Fruit fly (Drosophila melanogaster) whole organism, embryonic: ENCODE data around the gene Sulf1.

Source experiments
- B-H2 ChIP-seq: fragments of 200-800 bp; sonication (Bioruptor generic); optimal IDR thresholded peaks from 2 replicates; lab custom pipeline; 2018; ENCODE audit warnings: missing biosample characterization, mild to moderate bottlenecking, missing genetic modification characterization
- CG12104 ChIP-seq: fragments of 200-800 bp; sonication (Bioruptor generic); optimal IDR thresholded peaks from 3 replicates; lab custom pipeline; 2016; ENCODE audit warnings: missing biosample characterization, missing genetic modification characterization
- CG12236 ChIP-seq: fragments of 200-800 bp; sonication (Bioruptor generic); optimal IDR thresholded peaks from 2 replicates; lab custom pipeline; 2016; ENCODE audit warnings: missing biosample characterization, missing genetic modification characterization
- CG12769 ChIP-seq: fragments of 200-800 bp; sonication (Bioruptor generic); optimal IDR thresholded peaks from 2 replicates; lab custom pipeline; 2019; ENCODE audit warnings: missing biosample characterization, mild to moderate bottlenecking, missing genetic modification characterization, moderate library complexity
- CG17385 ChIP-seq: fragments of 200-800 bp; sonication (Bioruptor generic); optimal IDR thresholded peaks from 3 replicates; lab custom pipeline; 2018; ENCODE audit warnings: missing biosample characterization, mild to moderate bottlenecking, missing genetic modification characterization
- CG18619 ChIP-seq: fragments of 200-800 bp; sonication (Bioruptor generic); optimal IDR thresholded peaks from 3 replicates; lab custom pipeline; 2017; ENCODE audit warnings: missing biosample characterization, mild to moderate bottlenecking, missing genetic modification characterization
- CG2199 ChIP-seq: fragments of 200-800 bp; sonication (Bioruptor generic); IDR thresholded peaks from 3 replicates; pipeline ENCODE4 v1.3.6; 2022; ENCODE audit warnings: missing biosample characterization, missing genetic modification characterization
- CG34224 ChIP-seq: fragments of 200-800 bp; sonication (Bioruptor generic); IDR thresholded peaks from 3 replicates; pipeline ENCODE4 v1.3.6; 2022; ENCODE audit warnings: missing biosample characterization, missing genetic modification characterization; ENCODE audit not compliant: partially characterized antibody
- CG3838 ChIP-seq: fragments of 200-800 bp; sonication (Bioruptor generic); optimal IDR thresholded peaks from 3 replicates; lab custom pipeline; 2016; ENCODE audit warnings: missing biosample characterization, missing genetic modification characterization
- CG4404 ChIP-seq: fragments of 200-800 bp; sonication (Bioruptor generic); IDR thresholded peaks from 2 replicates; pipeline ENCODE4 v1.3.6; 2022; ENCODE audit warnings: missing biosample characterization, missing genetic modification characterization
- CG6791 ChIP-seq: fragments of 200-800 bp; sonication (Bioruptor generic); IDR thresholded peaks from 3 replicates; pipeline ENCODE4 v1.3.6; 2022; ENCODE audit warnings: missing biosample characterization, missing genetic modification characterization; ENCODE audit not compliant: partially characterized antibody
- CG6854 ChIP-seq: fragments of 200-800 bp; sonication (Bioruptor generic); optimal IDR thresholded peaks from 3 replicates; lab custom pipeline; 2017; ENCODE audit warnings: missing biosample characterization, mild to moderate bottlenecking, missing genetic modification characterization
- CG9876 ChIP-seq: fragments of 200-800 bp; sonication (Bioruptor generic); optimal IDR thresholded peaks from 2 replicates; lab custom pipeline; 2016; ENCODE audit warnings: missing biosample characterization, missing genetic modification characterization
- Doc3 ChIP-seq: fragments of 200-800 bp; sonication (Bioruptor generic); IDR thresholded peaks from 3 replicates; pipeline ENCODE4 v1.3.6; 2022; ENCODE audit warnings: missing biosample characterization, missing genetic modification characterization; ENCODE audit not compliant: partially characterized antibody
- ERR ChIP-seq: fragments of 200-800 bp; sonication (Bioruptor generic); optimal IDR thresholded peaks from 2 replicates; lab custom pipeline; 2016; ENCODE audit warnings: missing biosample characterization, missing genetic modification characterization
- Gug ChIP-seq: fragments of 200-800 bp; sonication (Bioruptor generic); IDR thresholded peaks from 4 replicates; pipeline ENCODE4 v1.3.6; 2022; ENCODE audit warnings: missing biosample characterization, missing genetic modification characterization
- H15 ChIP-seq: fragments of 200-800 bp; sonication (Bioruptor generic); IDR thresholded peaks from 3 replicates; pipeline ENCODE4 v1.3.6; 2022; ENCODE audit warnings: missing biosample characterization, missing genetic modification characterization
- HHEX ChIP-seq: fragments of 200-800 bp; sonication (Bioruptor generic); optimal IDR thresholded peaks from 3 replicates; lab custom pipeline; 2017; ENCODE audit warnings: missing biosample characterization, mild to moderate bottlenecking, missing genetic modification characterization, missing genetic modification reagents
- HLH3B ChIP-seq: fragments of 200-800 bp; sonication (Bioruptor generic); IDR thresholded peaks from 2 replicates; pipeline ENCODE4 v1.3.6; 2022; ENCODE audit warnings: missing biosample characterization, missing genetic modification characterization
- HLHmδ ChIP-seq: fragments of 200-800 bp; sonication (Bioruptor generic); optimal IDR thresholded peaks from 2 replicates; lab custom pipeline; 2018; ENCODE audit warnings: missing biosample characterization, mild to moderate bottlenecking, missing genetic modification characterization, moderate library complexity
- Hand ChIP-seq: fragments of 200-800 bp; sonication (Bioruptor generic); optimal IDR thresholded peaks from 2 replicates; lab custom pipeline; 2017; ENCODE audit warnings: mild to moderate bottlenecking, missing biosample characterization, missing genetic modification reagents, missing genetic modification characterization
- Hr51 ChIP-seq, 2 experiments: fragments of 200-800 bp; sonication (Bioruptor generic); optimal IDR thresholded peaks; 2 replicates in 1 of 2; 3 replicates in 1 of 2; lab custom pipeline; 2016 to 2018; ENCODE audit warnings: missing biosample characterization in 2 of 2, missing genetic modification characterization in 2 of 2, mild to moderate bottlenecking in 1 of 2, moderate library complexity in 1 of 2
- Hr78 ChIP-seq, 2 experiments: fragments of 200-800 bp in 1 of 2; fragments of >200 bp in 1 of 2; sonication (Bioruptor generic) in 1 of 2; optimal IDR thresholded peaks; 2 replicates each; lab custom pipeline; 2017 to 2019; ENCODE audit warnings: missing biosample characterization in 2 of 2, missing genetic modification characterization in 2 of 2, mild to moderate bottlenecking in 1 of 2, moderate library complexity in 1 of 2
- MESR4 ChIP-seq: fragments of 200-800 bp; sonication (Bioruptor generic); optimal IDR thresholded peaks from 2 replicates; lab custom pipeline; 2018; ENCODE audit warnings: missing biosample characterization, mild to moderate bottlenecking, missing genetic modification characterization, moderate library complexity
- Max ChIP-seq: fragments of 200-800 bp; sonication (Bioruptor generic); optimal IDR thresholded peaks from 2 replicates; lab custom pipeline; 2016; ENCODE audit warnings: missing biosample characterization, mild to moderate bottlenecking, missing genetic modification characterization
- Oaz ChIP-seq: fragments of 200-800 bp; sonication (Bioruptor generic); IDR thresholded peaks from 2 replicates; pipeline ENCODE4 v1.3.6; 2022; ENCODE audit warnings: missing biosample characterization, missing genetic modification characterization
- PHDP ChIP-seq: fragments of 200-800 bp; sonication (Bioruptor generic); optimal IDR thresholded peaks from 3 replicates; lab custom pipeline; 2018; ENCODE audit warnings: missing biosample characterization, mild to moderate bottlenecking, missing genetic modification characterization, moderate library complexity
- Poxn ChIP-seq: fragments of 200-800 bp; sonication (Bioruptor generic); IDR thresholded peaks from 2 replicates; pipeline ENCODE4 v1.3.6; 2022; ENCODE audit warnings: missing biosample characterization, missing genetic modification characterization
- Spps ChIP-seq: fragments of 200-800 bp; sonication (Bioruptor generic); optimal IDR thresholded peaks from 2 replicates; lab custom pipeline; 2018; ENCODE audit warnings: missing biosample characterization, mild to moderate bottlenecking, missing genetic modification characterization
- Taf1 ChIP-seq: fragments of 200-800 bp; sonication (Bioruptor generic); IDR thresholded peaks from 2 replicates; pipeline ENCODE4 v1.3.6; 2022; ENCODE audit warnings: missing biosample characterization, missing genetic modification characterization
- Tbp ChIP-seq: fragments of >200 bp; optimal IDR thresholded peaks from 2 replicates; lab custom pipeline; 2018; ENCODE audit warnings: missing biosample characterization, missing genetic modification characterization
- Trl ChIP-seq, 3 experiments: fragments of >200 bp in 2 of 3; fragments of 200-800 bp in 1 of 3; sonication (Bioruptor generic) in 1 of 3; optimal IDR thresholded peaks; 2 replicates in 1 of 3; 3 replicates in 2 of 3; lab custom pipeline; 2016 to 2017; ENCODE audit warnings: missing biosample characterization in 1 of 3, missing genetic modification characterization in 1 of 3
- ac ChIP-seq: fragments of 200-800 bp; sonication (Bioruptor generic); optimal IDR thresholded peaks from 3 replicates; lab custom pipeline; 2017; ENCODE audit warnings: missing biosample characterization, mild to moderate bottlenecking, missing genetic modification characterization
- ase ChIP-seq: fragments of 200-800 bp; sonication (Bioruptor generic); IDR thresholded peaks from 3 replicates; pipeline ENCODE4 v1.3.6; 2022; ENCODE audit warnings: missing biosample characterization, missing genetic modification characterization
- btn ChIP-seq: fragments of 200-800 bp; sonication (Bioruptor generic); optimal IDR thresholded peaks from 2 replicates; lab custom pipeline; 2016; ENCODE audit warnings: missing biosample characterization, missing genetic modification characterization
- cas ChIP-seq: fragments of 200-800 bp; sonication (Bioruptor generic); IDR thresholded peaks from 2 replicates; pipeline ENCODE4 v1.3.6; 2022; ENCODE audit warnings: missing biosample characterization, missing genetic modification characterization
- cg ChIP-seq: fragments of 200-800 bp; sonication (Bioruptor generic); optimal IDR thresholded peaks from 3 replicates; lab custom pipeline; 2019; ENCODE audit warnings: missing biosample characterization, mild to moderate bottlenecking, missing genetic modification characterization, moderate library complexity
- chm ChIP-seq: fragments of 200-800 bp; sonication (Bioruptor generic); IDR thresholded peaks from 2 replicates; pipeline ENCODE4 v1.3.6; 2022; ENCODE audit warnings: missing biosample characterization, missing genetic modification characterization
- fru ChIP-seq: fragments of >200 bp; optimal IDR thresholded peaks from 2 replicates; lab custom pipeline; 2017
- gcm2 ChIP-seq: fragments of 200-800 bp; sonication (Bioruptor generic); optimal IDR thresholded peaks from 2 replicates; lab custom pipeline; 2016; ENCODE audit warnings: missing biosample characterization, missing genetic modification characterization
- lmd ChIP-seq: fragments of 200-800 bp; sonication (Bioruptor generic); IDR thresholded peaks from 2 replicates; pipeline ENCODE4 v1.3.6; 2022; ENCODE audit warnings: missing biosample characterization, missing genetic modification characterization
- maf-S ChIP-seq: fragments of 200-800 bp; sonication (Bioruptor generic); optimal IDR thresholded peaks from 2 replicates; lab custom pipeline; 2016; ENCODE audit warnings: missing biosample characterization, missing genetic modification characterization
- sim ChIP-seq: fragments of 200-800 bp; sonication (Bioruptor generic); IDR thresholded peaks from 2 replicates; pipeline ENCODE4 v1.3.6; 2022; ENCODE audit warnings: missing biosample characterization, missing genetic modification characterization
- stc ChIP-seq: fragments of 200-800 bp; sonication (Bioruptor generic); IDR thresholded peaks from 2 replicates; pipeline ENCODE4 v1.3.6; 2022; ENCODE audit warnings: missing biosample characterization, missing genetic modification characterization
- tin ChIP-seq: fragments of 200-800 bp; sonication (Bioruptor generic); optimal IDR thresholded peaks from 3 replicates; lab custom pipeline; 2016; ENCODE audit warnings: missing biosample characterization, missing genetic modification characterization
- toy ChIP-seq: fragments of 200-800 bp; sonication (Bioruptor generic); IDR thresholded peaks from 2 replicates; pipeline ENCODE4 v1.3.6; 2022; ENCODE audit warnings: missing biosample characterization, missing genetic modification characterization
- vfl ChIP-seq: fragments of 200-800 bp; sonication (Bioruptor generic); optimal IDR thresholded peaks from 2 replicates; lab custom pipeline; 2016; ENCODE audit warnings: missing biosample characterization, missing genetic modification characterization
- zfh2 ChIP-seq: fragments of 200-800 bp; sonication (Bioruptor generic); optimal IDR thresholded peaks from 2 replicates; lab custom pipeline; 2016; ENCODE audit warnings: missing biosample characterization, missing genetic modification characterization

The Sulf1 gene

dm6 chr3R:16280003-16280998, 59.1 kb downstream of the Sulf1 start (continued):
- TF ChIP-seq tin (GFP tag; lab: Kevin White, UChicago) (peak; percentile 99), cas (GFP tag; lab: Robert Waterston, UW) (peak; percentile 99), B-H2 (GFP tag; lab: Kevin White, UChicago) (peak; percentile 99), CG18619 (GFP tag; lab: Kevin White, UChicago) (peak; percentile 99), H15 (GFP tag; lab: Robert Waterston, UW) (peak; percentile 99), Spps (tag; lab: Kevin White, UChicago) (peak; percentile 99), lmd (GFP tag; lab: Robert Waterston, UW) (peak; percentile 99), chm (peak; percentile 99), ERR (GFP tag; lab: Kevin White, UChicago) (peak; percentile 98), Hand (peak; percentile 99), CG12236 (GFP tag; lab: Kevin White, UChicago) (peak; percentile 99), CG2199 (peak; percentile 99), toy (GFP tag; lab: Robert Waterston, UW) (peak; percentile 98), HLHmδ (GFP tag; lab: Kevin White, UChicago) (peak; percentile 27), gcm2 (GFP tag; lab: Kevin White, UChicago) (peak; percentile 99), vfl (GFP tag; lab: Kevin White, UChicago) (peak; percentile 98), HLH3B (GFP tag; lab: Robert Waterston, UW) (peak; percentile 100), Hr51 (GFP tag; optimal IDR thresholded peaks at IDR 0.05; lab: Kevin White, UChicago) (peak; percentile 99 to 100), stc (GFP tag; lab: Robert Waterston, UW) (peak; percentile 100), Gug (GFP tag; lab: Robert Waterston, UW) (peak; percentile 96), CG9876 (peak; percentile 98), Hr78 (GFP tag; optimal IDR thresholded peaks at IDR 0.05; lab: Kevin White, UChicago) (peak in 1 of 2 experiments; percentile 98), Doc3 (0 out of 3 replicates have a peak, but pooled peaks have one; percentile 26), HHEX (GFP tag; lab: Kevin White, UChicago) (peak; percentile 99), MESR4 (peak; percentile 90), Max (peak; percentile 99), btn (GFP tag; lab: Kevin White, UChicago) (peak; percentile 98), CG34224 (GFP tag; lab: Robert Waterston, UW) (peak; percentile 22; the same call in 1 of the 3 replicates), Oaz (GFP tag; lab: Robert Waterston, UW) (peak; percentile 97), maf-S (GFP tag; lab: Kevin White, UChicago) (peak; percentile 99), CG17385 (GFP tag; lab: Kevin White, UChicago) (peak; percentile 99), CG12104 (GFP tag; lab: Kevin White, UChicago) (peak; percentile 99), CG3838 (peak; percentile 98), CG6854 (GFP tag; lab: Kevin White, UChicago) (peak; percentile 99), Taf1 (GFP tag; lab: Robert Waterston, UW) (peak; percentile 98), ac (peak; percentile 97), zfh2 (GFP tag; lab: Kevin White, UChicago) (peak; percentile 98), ase (GFP tag; lab: Robert Waterston, UW) (peak; percentile 99), Poxn (GFP tag; lab: Robert Waterston, UW) (peak; percentile 98), fru (lab: Kevin White, UChicago) (no peak), Tbp (GFP tag; lab: Kevin White, UChicago) (no peak), CG6791 (GFP tag; lab: Robert Waterston, UW) (peak; percentile 37; the same call in 1 of the 3 replicates), CG4404 (GFP tag; lab: Robert Waterston, UW) (peak; percentile 99), PHDP (peak; percentile 100), CG12769 (tag; lab: Kevin White, UChicago) (peak; percentile 99), Trl (optimal IDR thresholded peaks at IDR 0.05; lab: Kevin White, UChicago) (peak; percentile 79 to 99), Trl (GFP tag; optimal IDR thresholded peaks at IDR 0.05; lab: Kevin White, UChicago) (peak; percentile 99), cg (GFP tag; lab: Kevin White, UChicago) (peak; percentile 86), sim (GFP tag; lab: Robert Waterston, UW) (peak; percentile 100)
